Fruit fly (Drosophila melanogaster): Measurements from ENCODE around the gene CG46025.

The CG46025 gene

DNA sequence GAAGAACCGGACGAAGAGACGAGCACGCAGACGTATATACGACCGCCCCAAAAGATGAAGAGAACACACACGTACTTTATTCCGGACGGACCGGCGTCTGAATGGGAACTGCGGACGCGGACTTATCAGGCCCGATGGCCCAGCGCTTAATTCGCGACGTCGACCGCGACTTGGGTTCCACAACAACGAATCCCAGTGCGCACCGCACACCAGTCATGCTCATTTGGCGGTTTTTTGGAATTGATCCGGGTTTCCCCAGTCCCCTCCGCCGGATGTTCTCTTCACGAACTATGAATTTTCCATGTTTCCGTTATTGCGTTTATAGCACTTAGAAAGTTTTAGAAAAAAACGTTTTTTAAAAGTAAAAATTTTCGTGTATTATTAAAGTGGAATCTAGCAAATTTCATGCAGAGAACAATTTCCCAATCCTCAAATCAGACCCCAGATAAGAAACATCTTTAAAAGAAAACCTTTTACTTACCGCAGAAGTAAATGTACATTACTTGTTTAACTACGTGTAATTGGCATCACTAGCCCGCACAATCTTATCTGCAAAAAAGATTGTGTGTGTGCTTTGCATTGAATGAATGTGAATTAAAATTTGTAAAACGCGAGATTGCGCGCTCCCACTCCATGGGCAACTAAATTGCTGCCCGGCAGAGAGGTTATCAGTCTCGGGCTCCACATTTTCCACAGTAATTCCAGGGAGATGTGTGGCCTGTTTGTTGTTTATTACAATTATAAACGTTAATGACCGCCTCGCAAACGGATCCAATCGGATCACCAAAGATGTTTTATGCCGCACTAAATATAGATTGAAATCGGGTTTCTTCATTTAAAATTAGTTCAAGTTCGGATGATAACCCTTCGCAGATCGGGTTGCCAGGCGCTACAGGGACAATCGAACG lies 36.7 kb downstream of the CG46025 start, which contains the start of gene CG7149 (continued):
- TF ChIP-seq scrt (GFP tag; optimal IDR thresholded peaks at IDR 0.05) (no peak), lola (GFP tag; optimal IDR thresholded peaks at IDR 0.05) (no peak), psq (GFP tag; optimal IDR thresholded peaks at IDR 0.05) (no peak), Meics (GFP tag; optimal IDR thresholded peaks at IDR 0.05) (peak; percentile 33), bowl (GFP tag; IDR thresholded peaks at IDR 0.05) (no peak), CG11456 (GFP tag; IDR thresholded peaks at IDR 0.05) (no peak), CG17361 (GFP tag; IDR thresholded peaks at IDR 0.05) (no peak), CG1832 (GFP tag; optimal IDR thresholded peaks at IDR 0.05) (no peak), mld (GFP tag; IDR thresholded peaks at IDR 0.05; ENCODE audit: partially characterized antibody) (no peak), CG14965 (GFP tag; optimal IDR thresholded peaks at IDR 0.05; ENCODE audit: borderline replicate concordance) (no peak), HmgZ (tag; optimal IDR thresholded peaks at IDR 0.05) (no peak), CG8359 (GFP tag; optimal IDR thresholded peaks at IDR 0.05; ENCODE audit: borderline replicate concordance) (no peak), Ets65A (GFP tag) (peak; percentile 6), CG6272 (GFP tag; IDR thresholded peaks at IDR 0.05) (no peak), CG8478 (optimal IDR thresholded peaks at IDR 0.05) (no peak), zen2 (GFP tag; IDR thresholded peaks at IDR 0.05; ENCODE audit: partially characterized antibody) (no peak), dmrt11E (tag; optimal IDR thresholded peaks at IDR 0.05) (no peak), chn (GFP tag; optimal IDR thresholded peaks at IDR 0.05) (no peak), kay (GFP tag; optimal IDR thresholded peaks at IDR 0.05) (no peak), CG12104 (GFP tag; optimal IDR thresholded peaks at IDR 0.05) (no peak), Pdp1 (GFP tag; optimal IDR thresholded peaks at IDR 0.05) (peak in 1 of 2 experiments; percentile 23), dm (GFP tag; optimal IDR thresholded peaks at IDR 0.05) (no peak), aop (GFP tag; IDR thresholded peaks at IDR 0.05) (no peak), D19B (GFP tag; optimal IDR thresholded peaks at IDR 0.05) (no peak), CG14014 (GFP tag; IDR thresholded peaks at IDR 0.05) (no peak), twi (tag; optimal IDR thresholded peaks at IDR 0.05) (no peak), CG3407 (GFP tag; optimal IDR thresholded peaks at IDR 0.05) (no peak), wdn (GFP tag; IDR thresholded peaks at IDR 0.05) (no peak), D (optimal IDR thresholded peaks at IDR 0.05) (no peak), D (GFP tag; optimal IDR thresholded peaks at IDR 0.05) (no peak), trh (GFP tag; optimal IDR thresholded peaks at IDR 0.05) (no peak), salm (tag; optimal IDR thresholded peaks at IDR 0.05) (no peak), hkb (optimal IDR thresholded peaks at IDR 0.05) (no peak), hkb (GFP tag; IDR thresholded peaks at IDR 0.05) (peak; percentile 6; the same call in 1 of the 2 replicates), PHDP (tag; optimal IDR thresholded peaks at IDR 0.05) (no peak), H15 (GFP tag; IDR thresholded peaks at IDR 0.05) (no peak), Trl (optimal IDR thresholded peaks at IDR 0.05) (no peak), Trl (GFP tag; optimal IDR thresholded peaks at IDR 0.05) (no peak), Asciz (GFP tag; optimal IDR thresholded peaks at IDR 0.05) (no peak), CG17802 (tag; optimal IDR thresholded peaks at IDR 0.05) (no peak), Dll (GFP tag; IDR thresholded peaks at IDR 0.05; ENCODE audit: partially characterized antibody) (no peak), Doc2 (GFP tag; IDR thresholded peaks at IDR 0.05) (no peak), Mrtf (GFP tag; IDR thresholded peaks at IDR 0.05) (no peak), hb (GFP tag; IDR thresholded peaks at IDR 0.05; ENCODE audit: partially characterized antibody) (no peak), Fer2 (tag; optimal IDR thresholded peaks at IDR 0.05) (no peak), tap (tag; optimal IDR thresholded peaks at IDR 0.05) (no peak), p53 (GFP tag; optimal IDR thresholded peaks at IDR 0.05) (no peak), ftz-f1 (GFP tag; optimal IDR thresholded peaks at IDR 0.05) (peak; percentile 15), CG7963 (GFP tag; IDR thresholded peaks at IDR 0.05; ENCODE audit: partially characterized antibody) (no peak), mirr (GFP tag; optimal IDR thresholded peaks at IDR 0.05) (peak; percentile 96)

Measured in whole organism, embryonic.